Worm (Caenorhabditis elegans) whole organism, L4 larva: Measurements from ENCODE around the gene algn-12.

ENCODE experiments used
- F44E2.7 ChIP-seq: fragments of 200-800 bp; sonication (Bioruptor generic); IDR thresholded peaks from 2 replicates; pipeline ENCODE4 v2.1.2; 2022; ENCODE audit warnings: missing genetic modification characterization, missing compliant biosample characterization
- R02D3.7 ChIP-seq: fragments of 150-350 bp; sonication (generic microtip); optimal IDR thresholded peaks from 3 replicates; lab custom pipeline; 2014; ENCODE audit warnings: missing biosample characterization, missing genetic modification characterization
- Y5F2A.4 ChIP-seq: fragments of 200-800 bp; sonication (Bioruptor generic); optimal IDR thresholded peaks from 2 replicates; lab custom pipeline; 2018; ENCODE audit warnings: mild to moderate bottlenecking, missing genetic modification characterization, missing compliant biosample characterization
- ZK546.5 ChIP-seq, 2 experiments: sonication (generic microtip); optimal IDR thresholded peaks; 2 replicates each; lab custom pipeline; 2017; ENCODE audit warnings: missing biosample characterization in 2 of 2, missing genetic modification characterization in 2 of 2
- ama-1 ChIP-seq: fragments of 150-350 bp; optimal IDR thresholded peaks from 2 replicates; lab custom pipeline; 2014; ENCODE audit warnings: inconsistent platforms, mixed read lengths
- attf-4 ChIP-seq: sonication (generic microtip); optimal IDR thresholded peaks from 3 replicates; lab custom pipeline; 2017; ENCODE audit warnings: missing biosample characterization, missing genetic modification characterization
- ceh-44 ChIP-seq: fragments of 200-800 bp; sonication (Bioruptor generic); IDR thresholded peaks from 2 replicates; pipeline ENCODE4 v1.3.6; 2022; ENCODE audit warnings: missing genetic modification reagents, missing genetic modification characterization, missing compliant biosample characterization
- ces-1 ChIP-seq: fragments of 150-350 bp; sonication (generic microtip); optimal IDR thresholded peaks from 4 replicates; lab custom pipeline; 2014; ENCODE audit warnings: missing biosample characterization, missing genetic modification reagents, missing genetic modification characterization
- daf-12 ChIP-seq: fragments of 150-350 bp; optimal IDR thresholded peaks from 2 replicates; lab custom pipeline; 2014; ENCODE audit warnings: missing biosample characterization, missing genetic modification reagents, missing genetic modification characterization
- daf-16 ChIP-seq, 3 experiments: sonication (generic microtip); optimal IDR thresholded peaks; 2 replicates each; lab custom pipeline; 2016 to 2017; ENCODE audit warnings: missing genetic modification characterization in 3 of 3, missing genetic modification reagents in 3 of 3, mild to moderate bottlenecking in 2 of 3, missing compliant biosample characterization in 2 of 3, missing biosample characterization in 1 of 3, moderate library complexity in 1 of 3
- daf-8 ChIP-seq: fragments of 200-800 bp; sonication (Bioruptor generic); IDR thresholded peaks from 2 replicates; pipeline ENCODE4 v1.3.6; 2022; ENCODE audit warnings: missing genetic modification characterization, missing compliant biosample characterization
- dmd-6 ChIP-seq: fragments of 200-800 bp; sonication (Bioruptor generic); IDR thresholded peaks from 2 replicates; pipeline ENCODE4 v1.3.6; 2022; ENCODE audit warnings: missing genetic modification reagents, missing genetic modification characterization, missing compliant biosample characterization
- dmd-8 ChIP-seq: fragments of 200-800 bp; sonication (Bioruptor generic); IDR thresholded peaks from 2 replicates; pipeline ENCODE4 v1.3.6; 2022; ENCODE audit warnings: missing genetic modification characterization, missing compliant biosample characterization
- duxl-1 ChIP-seq: sonication (generic microtip); optimal IDR thresholded peaks from 2 replicates; lab custom pipeline; 2016; ENCODE audit warnings: mild to moderate bottlenecking, missing genetic modification characterization, moderate library complexity, missing compliant biosample characterization; ENCODE audit not compliant: poor library complexity
- fos-1 ChIP-seq: fragments of 150-350 bp; optimal IDR thresholded peaks from 2 replicates; lab custom pipeline; 2014; ENCODE audit warnings: missing biosample characterization, missing genetic modification characterization
- hif-1 ChIP-seq, 2 experiments: sonication (generic microtip); optimal IDR thresholded peaks; 2 replicates each; lab custom pipeline; 2016 to 2017; ENCODE audit warnings: missing compliant biosample characterization in 2 of 2, missing genetic modification characterization in 2 of 2, missing genetic modification reagents in 2 of 2, missing genotype in 2 of 2, mild to moderate bottlenecking in 1 of 2
- hmg-1.1 ChIP-seq: fragments of 200-800 bp; sonication (Bioruptor generic); IDR thresholded peaks from 2 replicates; pipeline ENCODE4 v1.3.6; 2022; ENCODE audit warnings: missing genetic modification reagents, missing genetic modification characterization, missing compliant biosample characterization
- lin-38 ChIP-seq: fragments of 200-800 bp; sonication (Bioruptor generic); IDR thresholded peaks from 2 replicates; pipeline ENCODE4 v1.3.6; 2022; ENCODE audit warnings: missing genetic modification reagents, missing genetic modification characterization, missing compliant biosample characterization
- mdl-1 ChIP-seq, 2 experiments: fragments of 150-350 bp in 1 of 2; sonication (generic microtip) in 1 of 2; optimal IDR thresholded peaks; 2 replicates each; lab custom pipeline; 2014 to 2017; ENCODE audit warnings: missing biosample characterization in 2 of 2, missing genetic modification characterization in 2 of 2
- mxl-2 ChIP-seq: fragments of 200-800 bp; sonication (Bioruptor generic); conservative IDR thresholded peaks from 2 replicates; pipeline ENCODE4 v1.3.6; 2022; ENCODE audit warnings: missing genetic modification reagents, missing genetic modification characterization, missing compliant biosample characterization
- mxl-3 ChIP-seq: fragments of 200-800 bp; sonication (Bioruptor generic); optimal IDR thresholded peaks from 2 replicates; lab custom pipeline; 2018; ENCODE audit warnings: mild to moderate bottlenecking, missing genetic modification characterization, missing compliant biosample characterization
- nhr-10 ChIP-seq: fragments of 150-350 bp; optimal IDR thresholded peaks from 2 replicates; lab custom pipeline; 2014; ENCODE audit warnings: missing biosample characterization, missing genetic modification characterization
- nhr-28 ChIP-seq: fragments of 150-350 bp; optimal IDR thresholded peaks from 2 replicates; lab custom pipeline; 2014; ENCODE audit warnings: missing biosample characterization, missing genetic modification characterization
- nhr-41 ChIP-seq: fragments of 200-800 bp; sonication (Bioruptor generic); IDR thresholded peaks from 2 replicates; pipeline ENCODE4 v1.3.6; 2022; ENCODE audit warnings: missing genetic modification reagents, missing genetic modification characterization, missing compliant biosample characterization
- nhr-42 ChIP-seq: fragments of 200-800 bp; sonication (Bioruptor generic); IDR thresholded peaks from 2 replicates; pipeline ENCODE4 v1.3.6; 2022; ENCODE audit warnings: missing genetic modification characterization, missing compliant biosample characterization
- nhr-6 ChIP-seq: fragments of 150-350 bp; optimal IDR thresholded peaks from 2 replicates; lab custom pipeline; 2014; ENCODE audit warnings: missing biosample characterization, missing genetic modification characterization
- nhr-76 ChIP-seq: fragments of 150-350 bp; optimal IDR thresholded peaks from 2 replicates; lab custom pipeline; 2014; ENCODE audit warnings: missing biosample characterization, missing genetic modification characterization
- saeg-2 ChIP-seq: fragments of 200-800 bp; sonication (Bioruptor generic); IDR thresholded peaks from 2 replicates; pipeline ENCODE4 v1.3.6; 2022; ENCODE audit warnings: missing genetic modification reagents, missing genetic modification characterization, missing compliant biosample characterization
- set-16 ChIP-seq: fragments of 200-800 bp; sonication (Bioruptor generic); IDR thresholded peaks from 2 replicates; pipeline ENCODE4 v1.3.6; 2022; ENCODE audit warnings: missing genetic modification reagents, missing genetic modification characterization, missing compliant biosample characterization
- snpc-4 ChIP-seq: fragments of 150-350 bp; optimal IDR thresholded peaks from 2 replicates; lab custom pipeline; 2014; ENCODE audit warnings: missing biosample characterization, missing genetic modification characterization
- spr-1 ChIP-seq: sonication (generic microtip); optimal IDR thresholded peaks from 2 replicates; lab custom pipeline; 2016; ENCODE audit warnings: mild to moderate bottlenecking, missing genetic modification characterization, missing compliant biosample characterization
- spr-3 ChIP-seq: fragments of 200-800 bp; sonication (Bioruptor generic); optimal IDR thresholded peaks from 2 replicates; lab custom pipeline; 2018; ENCODE audit warnings: mild to moderate bottlenecking, missing genetic modification characterization, missing compliant biosample characterization
- unc-130 ChIP-seq: sonication (generic microtip); optimal IDR thresholded peaks from 2 replicates; lab custom pipeline; 2016; ENCODE audit warnings: missing genetic modification reagents, missing genetic modification characterization, missing compliant biosample characterization
- zfp-3 ChIP-seq: fragments of 200-800 bp; sonication (Bioruptor generic); conservative IDR thresholded peaks from 2 replicates; pipeline ENCODE4 v1.3.6; 2022; ENCODE audit warnings: missing genetic modification reagents, missing genetic modification characterization, missing compliant biosample characterization
- zip-11 ChIP-seq: fragments of 200-800 bp; sonication (Bioruptor generic); IDR thresholded peaks from 2 replicates; pipeline ENCODE4 v1.3.6; 2022; ENCODE audit warnings: missing genetic modification characterization, missing compliant biosample characterization
- zip-2 ChIP-seq: fragments of 150-350 bp; optimal IDR thresholded peaks from 2 replicates; lab custom pipeline; 2014; ENCODE audit warnings: missing biosample characterization, missing genetic modification characterization
- ztf-7 ChIP-seq: fragments of 150-350 bp; optimal IDR thresholded peaks from 2 replicates; lab custom pipeline; 2014; ENCODE audit warnings: missing biosample characterization, missing genetic modification characterization

Gene algn-12

DNA sequence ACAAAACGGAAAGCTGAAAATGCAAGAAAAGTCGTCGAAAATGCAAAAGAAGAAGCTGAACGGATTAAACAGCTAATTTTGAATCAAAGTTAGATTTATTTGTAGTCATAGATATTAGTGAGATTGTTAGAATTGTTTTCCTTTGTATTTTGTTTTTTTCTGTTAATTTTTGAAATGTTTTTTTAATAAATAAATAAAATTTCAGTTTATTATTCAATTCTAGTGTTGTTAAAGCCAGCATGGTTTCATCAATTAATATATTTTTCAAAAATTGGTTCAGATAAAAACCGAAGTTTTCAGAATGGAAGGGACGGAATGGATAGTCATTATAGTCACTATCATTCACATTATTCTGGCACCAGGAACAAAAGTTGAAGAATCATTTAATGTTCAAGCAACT lies at the start of gene algn-12:
algn-12 (plus strand) TSS at position 301 of the 400 bp plus-strand sequence.
- no peak for TF ChIP-seq ZK546.5 (tag; optimal IDR thresholded peaks at IDR 0.05; lab: Kevin White, UChicago)
- TF ChIP-seq, all 104 proteins: peak for 0

DNA sequence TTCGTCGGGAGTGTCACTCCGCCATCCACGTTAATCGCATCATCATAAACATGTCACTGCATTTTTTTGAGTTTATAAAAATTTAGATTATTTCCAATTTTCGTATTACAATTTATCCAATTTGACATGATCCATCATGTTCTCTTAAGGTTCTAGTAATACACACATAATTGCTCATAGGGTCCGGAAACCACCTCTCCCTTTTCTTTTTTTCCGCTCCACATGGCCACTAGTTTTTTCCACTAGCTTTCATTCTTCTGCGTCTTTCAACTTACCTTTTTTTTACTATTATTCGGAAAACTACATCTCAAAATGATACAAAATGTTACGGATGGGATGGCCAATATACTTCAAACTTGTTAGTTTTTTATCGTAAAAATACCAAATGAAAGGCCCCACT lies 49.1 kb upstream of the algn-12 start, which contains the start of gene Y97E10AL.1:
Y97E10AL.1 (plus strand) TSS at position 301 of the 400 bp plus-strand sequence.
- TF ChIP-seq Y5F2A.4 (GFP tag; lab: Kevin White, UChicago) (no peak), ztf-7 (tag; lab: Kevin White, UChicago) (no peak), dmd-6 (GFP tag; lab: Robert Waterston, UW) (no peak), lin-38 (no peak), saeg-2 (no peak), fos-1 (tag; lab: Kevin White, UChicago) (no peak), zip-2 (tag; lab: Kevin White, UChicago) (no peak), nhr-6 (tag; lab: Kevin White, UChicago) (no peak), zip-11 (GFP tag; lab: Robert Waterston, UW) (no peak), daf-16 (GFP tag; optimal IDR thresholded peaks at IDR 0.05; lab: Kevin White, UChicago) (no peak), daf-16 (tag; optimal IDR thresholded peaks at IDR 0.05; lab: Kevin White, UChicago) (no peak), mxl-2 (GFP tag; lab: Robert Waterston, UW) (no peak), mxl-3 (GFP tag; lab: Kevin White, UChicago) (no peak), daf-12 (tag; lab: Kevin White, UChicago) (no peak), nhr-76 (tag; lab: Kevin White, UChicago) (no peak), hmg-1.1 (GFP tag; lab: Robert Waterston, UW) (no peak), nhr-41 (no peak), ama-1 (lab: Kevin White, UChicago) (no peak), dmd-8 (GFP tag; lab: Robert Waterston, UW) (no peak), nhr-10 (no peak), set-16 (GFP tag; lab: Robert Waterston, UW) (no peak)

DNA sequence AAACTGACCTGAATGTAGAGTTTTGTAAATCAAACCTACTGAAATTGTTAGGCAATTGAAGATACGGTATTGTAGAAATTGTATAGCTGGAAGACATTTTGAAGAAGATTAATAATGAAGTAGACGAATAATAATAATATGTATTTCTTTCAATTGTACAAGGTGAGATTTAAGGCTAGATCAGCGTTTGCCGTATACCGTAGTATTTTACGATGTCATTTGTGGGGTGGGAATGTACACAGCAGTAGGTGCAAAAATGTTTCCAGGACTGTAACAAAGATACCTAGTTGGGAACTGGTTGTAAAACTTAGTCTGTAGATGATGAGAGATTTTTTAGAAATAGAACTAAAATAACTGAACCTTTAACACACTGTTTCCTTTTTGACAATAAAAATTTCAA lies 40.3 kb upstream of the algn-12 start, which contains the start of gene ceh-76:
ceh-76 (minus strand) TSS at position 101 of the 400 bp plus-strand sequence.
- TF ChIP-seq R02D3.7 (tag; lab: Kevin White, UChicago) (no peak), ztf-7 (tag; lab: Kevin White, UChicago) (no peak), daf-8 (GFP tag; lab: Robert Waterston, UW) (no peak), daf-16 (GFP tag; optimal IDR thresholded peaks at IDR 0.05; lab: Kevin White, UChicago) (no peak), daf-16 (tag; optimal IDR thresholded peaks at IDR 0.05; lab: Kevin White, UChicago) (no peak), unc-130 (GFP tag; lab: Kevin White, UChicago) (no peak), fos-1 (tag; lab: Kevin White, UChicago) (no peak), F44E2.7 (GFP tag; lab: Robert Waterston, UW) (no peak), duxl-1 (tag; lab: Kevin White, UChicago) (no peak), saeg-2 (no peak), nhr-28 (tag; lab: Kevin White, UChicago) (no peak), ceh-44 (GFP tag; lab: Robert Waterston, UW) (no peak), attf-4 (tag; lab: Kevin White, UChicago) (no peak)
- TF ChIP-seq, all 104 proteins: peak for 0

DNA sequence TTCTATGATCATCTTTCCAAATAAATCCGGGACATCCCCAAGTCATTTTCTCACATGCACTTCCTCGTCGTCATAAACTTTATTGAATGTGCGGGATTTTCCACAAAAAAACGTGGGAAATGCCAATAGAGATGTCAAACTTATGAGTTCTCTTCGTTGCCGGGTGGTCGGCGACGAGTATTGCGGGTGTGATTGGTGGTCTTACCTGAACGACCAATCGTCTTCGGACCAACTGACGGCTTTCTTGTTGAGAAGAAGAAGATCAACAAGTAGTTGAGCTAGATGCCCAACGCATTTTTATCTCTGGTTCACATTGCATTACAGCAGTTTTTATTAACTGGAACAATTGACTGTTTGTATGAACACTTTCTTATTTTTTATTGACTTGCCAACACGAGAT lies 39.7 kb upstream of the algn-12 start:
- no peak for TF ChIP-seq ZK546.5 (tag; optimal IDR thresholded peaks at IDR 0.05; lab: Kevin White, UChicago)
- no peak for TF ChIP-seq spr-1
- no peak for TF ChIP-seq snpc-4 (tag; lab: Kevin White, UChicago)
- no peak for TF ChIP-seq nhr-6 (tag; lab: Kevin White, UChicago)
- TF ChIP-seq nhr-28 (tag; lab: Kevin White, UChicago): no peak
- TF ChIP-seq nhr-42 (GFP tag; lab: Robert Waterston, UW): no peak
- no peak for TF ChIP-seq mxl-3 (GFP tag; lab: Kevin White, UChicago)
- no peak for TF ChIP-seq attf-4 (tag; lab: Kevin White, UChicago)
- TF ChIP-seq fos-1 (tag; lab: Kevin White, UChicago): no peak
- no peak for TF ChIP-seq mdl-1 (tag; optimal IDR thresholded peaks at IDR 0.05; lab: Kevin White, UChicago)
- TF ChIP-seq ces-1 (GFP tag; lab: Kevin White, UChicago): no peak
- no peak for TF ChIP-seq zfp-3
- no peak for TF ChIP-seq ztf-7 (tag; lab: Kevin White, UChicago)
- TF ChIP-seq R02D3.7 (tag; lab: Kevin White, UChicago): no peak
- TF ChIP-seq spr-3 (GFP tag; lab: Kevin White, UChicago): no peak
- TF ChIP-seq nhr-76 (tag; lab: Kevin White, UChicago): no peak
- no peak for TF ChIP-seq Y5F2A.4 (GFP tag; lab: Kevin White, UChicago)
- no peak for TF ChIP-seq unc-130 (GFP tag; lab: Kevin White, UChicago)
- no peak for TF ChIP-seq hif-1 (tag; optimal IDR thresholded peaks at IDR 0.05; lab: Kevin White, UChicago)
